Worm (Caenorhabditis elegans) whole organism, L1 larva: Measurements from ENCODE around the gene C45G9.12.

Source experiments
- aly-2 ChIP-seq: fragments of 150-350 bp; optimal IDR thresholded peaks from 2 replicates; lab custom pipeline; 2014; ENCODE audit warnings: missing biosample characterization, missing genetic modification characterization
- ceh-8 ChIP-seq: fragments of 200-800 bp; sonication (Bioruptor generic); optimal IDR thresholded peaks from 2 replicates; lab custom pipeline; 2018; ENCODE audit warnings: mild to moderate bottlenecking, missing genetic modification characterization, moderate library complexity, missing compliant biosample characterization
- dpl-1 ChIP-seq, 3 experiments: fragments of 150-350 bp in 2 of 3; sonication (generic microtip) in 1 of 3; optimal IDR thresholded peaks; 2 replicates each; lab custom pipeline; 2014 to 2017; ENCODE audit warnings: missing biosample characterization in 3 of 3, missing genetic modification characterization in 3 of 3, missing genetic modification reagents in 3 of 3
- efl-3 ChIP-seq: fragments of 200-800 bp; sonication (Bioruptor generic); optimal IDR thresholded peaks from 2 replicates; lab custom pipeline; 2018; ENCODE audit warnings: mild to moderate bottlenecking, missing genetic modification characterization, missing compliant biosample characterization
- fkh-10 ChIP-seq: sonication (generic microtip); optimal IDR thresholded peaks from 2 replicates; lab custom pipeline; 2017; ENCODE audit warnings: missing biosample characterization, missing genetic modification reagents, missing genetic modification characterization
- fkh-8 ChIP-seq: sonication (generic microtip); optimal IDR thresholded peaks from 2 replicates; lab custom pipeline; 2016; ENCODE audit warnings: mild to moderate bottlenecking, missing genetic modification characterization, missing compliant biosample characterization
- isw-1 ChIP-seq: fragments of 200-800 bp; sonication (Bioruptor generic); IDR thresholded peaks from 2 replicates; pipeline ENCODE4 v1.3.6; 2022; ENCODE audit warnings: missing genetic modification characterization, missing compliant biosample characterization
- lin-13 ChIP-seq: fragments of 150-350 bp; optimal IDR thresholded peaks from 2 replicates; lab custom pipeline; 2014; ENCODE audit warnings: missing biosample characterization, missing genetic modification reagents, missing genetic modification characterization
- lin-14 ChIP-seq: fragments of 200-800 bp; sonication (Bioruptor generic); optimal IDR thresholded peaks from 2 replicates; lab custom pipeline; 2018; ENCODE audit warnings: mild to moderate bottlenecking, missing genetic modification characterization, moderate library complexity, missing compliant biosample characterization
- mab-9 ChIP-seq: fragments of 200-800 bp; sonication (Bioruptor generic); IDR thresholded peaks from 2 replicates; pipeline ENCODE4 v1.3.6; 2022; ENCODE audit warnings: missing genetic modification reagents, missing genetic modification characterization, missing compliant biosample characterization
- mef-2 ChIP-seq: fragments of 150-350 bp; optimal IDR thresholded peaks from 2 replicates; lab custom pipeline; 2014; ENCODE audit warnings: missing biosample characterization, missing genetic modification characterization
- mep-1 ChIP-seq: fragments of 150-350 bp; optimal IDR thresholded peaks from 2 replicates; lab custom pipeline; 2014; ENCODE audit warnings: missing biosample characterization, missing genetic modification characterization
- nhr-11 ChIP-seq: fragments of 150-350 bp; optimal IDR thresholded peaks from 2 replicates; lab custom pipeline; 2014; ENCODE audit warnings: missing biosample characterization, missing genetic modification characterization
- nhr-47 ChIP-seq: sonication (generic microtip); optimal IDR thresholded peaks from 2 replicates; lab custom pipeline; 2016; ENCODE audit warnings: mild to moderate bottlenecking, missing genetic modification characterization, moderate library complexity, missing compliant biosample characterization
- nhr-71 ChIP-seq: sonication (generic microtip); optimal IDR thresholded peaks from 2 replicates; lab custom pipeline; 2016; ENCODE audit warnings: mild to moderate bottlenecking, missing genetic modification characterization, moderate library complexity, missing compliant biosample characterization
- nhr-76 ChIP-seq: sonication (generic microtip); optimal IDR thresholded peaks from 2 replicates; lab custom pipeline; 2017; ENCODE audit warnings: missing biosample characterization, missing genetic modification characterization
- nhr-84 ChIP-seq: sonication (generic microtip); optimal IDR thresholded peaks from 2 replicates; lab custom pipeline; 2017; ENCODE audit warnings: missing biosample characterization, missing genetic modification characterization
- nhr-90 ChIP-seq: sonication (generic microtip); optimal IDR thresholded peaks from 2 replicates; lab custom pipeline; 2016; ENCODE audit warnings: mild to moderate bottlenecking, missing genetic modification characterization, missing compliant biosample characterization; ENCODE audit not compliant: poor library complexity
- pag-3 ChIP-seq: sonication (generic microtip); optimal IDR thresholded peaks from 2 replicates; lab custom pipeline; 2017; ENCODE audit warnings: missing genetic modification characterization, mild to moderate bottlenecking, missing compliant biosample characterization, antibody characterized with exemption, borderline replicate concordance; ENCODE audit not compliant: insufficient read depth
- skn-1 ChIP-seq: fragments of 150-350 bp; optimal IDR thresholded peaks from 2 replicates; lab custom pipeline; 2014; ENCODE audit warnings: missing biosample characterization, missing genetic modification characterization
- sox-4 ChIP-seq: sonication (generic microtip); optimal IDR thresholded peaks from 2 replicates; lab custom pipeline; 2016; ENCODE audit warnings: missing genetic modification characterization, missing compliant biosample characterization
- sptf-1 ChIP-seq: fragments of 150-350 bp; optimal IDR thresholded peaks from 2 replicates; lab custom pipeline; 2014; ENCODE audit warnings: missing biosample characterization, missing genetic modification characterization
- xbp-1 ChIP-seq: sonication (generic microtip); optimal IDR thresholded peaks from 2 replicates; lab custom pipeline; 2016; ENCODE audit warnings: missing genetic modification characterization, missing compliant biosample characterization
- zip-4 ChIP-seq: fragments of 200-800 bp; sonication (Bioruptor generic); optimal IDR thresholded peaks from 2 replicates; lab custom pipeline; 2018; ENCODE audit warnings: mild to moderate bottlenecking, missing genetic modification characterization, moderate library complexity, missing compliant biosample characterization
- ztf-4 ChIP-seq: fragments of 150-350 bp; optimal IDR thresholded peaks from 2 replicates; lab custom pipeline; 2014; ENCODE audit warnings: missing biosample characterization, missing genetic modification characterization

Gene C45G9.12

DNA sequence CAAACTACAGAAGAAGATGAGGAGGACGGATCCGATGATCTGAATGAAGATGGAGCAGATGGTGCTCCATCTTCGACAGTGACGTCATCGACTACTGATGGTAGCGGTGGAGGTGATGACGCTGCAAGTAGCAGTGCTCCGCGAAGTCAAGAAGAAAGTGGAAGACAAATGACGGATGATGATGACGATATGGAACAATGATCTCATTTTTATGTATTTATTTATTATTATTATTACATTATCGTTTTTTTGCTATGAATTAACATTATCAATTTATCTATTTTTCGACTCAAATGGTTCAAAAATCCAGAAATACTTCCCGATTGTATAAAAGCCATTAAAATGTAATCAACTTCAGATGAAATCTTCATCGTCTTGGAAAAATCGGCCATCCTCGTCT is 49.7 kb downstream of the C45G9.12 start, which contains the start of gene R144.3:
Gene R144.3 (plus strand): TSS at position 301 of the 400 bp plus-strand sequence.
- no peak for TF ChIP-seq fkh-10
- TF ChIP-seq xbp-1 (tag; lab: Kevin White, UChicago) = no peak
- no peak for TF ChIP-seq dpl-1 (GFP tag; optimal IDR thresholded peaks at IDR 0.05; lab: Kevin White, UChicago)
- no peak for TF ChIP-seq sptf-1 (tag; lab: Kevin White, UChicago)
- no peak for TF ChIP-seq nhr-71 (tag; lab: Kevin White, UChicago)
- no peak for TF ChIP-seq nhr-90 (tag; lab: Kevin White, UChicago)
- TF ChIP-seq sox-4 (tag; lab: Kevin White, UChicago) = no peak
- TF ChIP-seq nhr-84 (tag; lab: Kevin White, UChicago) = no peak
- no peak for TF ChIP-seq nhr-47
- TF ChIP-seq mep-1 (tag; lab: Kevin White, UChicago) = no peak
- no peak for TF ChIP-seq pag-3 (tag; lab: Kevin White, UChicago)
- TF ChIP-seq lin-13 (GFP tag; lab: Kevin White, UChicago) = no peak
- no peak for TF ChIP-seq efl-3 (GFP tag; lab: Kevin White, UChicago)
- TF ChIP-seq aly-2 (tag; lab: Kevin White, UChicago) = no peak
- no peak for TF ChIP-seq skn-1
- TF ChIP-seq ceh-8 (GFP tag; lab: Kevin White, UChicago) = no peak
- no peak for TF ChIP-seq ztf-4 (tag; lab: Kevin White, UChicago)
- no peak for TF ChIP-seq zip-4 (GFP tag; lab: Kevin White, UChicago)
- no peak for TF ChIP-seq mab-9 (GFP tag; lab: Robert Waterston, UW)

DNA sequence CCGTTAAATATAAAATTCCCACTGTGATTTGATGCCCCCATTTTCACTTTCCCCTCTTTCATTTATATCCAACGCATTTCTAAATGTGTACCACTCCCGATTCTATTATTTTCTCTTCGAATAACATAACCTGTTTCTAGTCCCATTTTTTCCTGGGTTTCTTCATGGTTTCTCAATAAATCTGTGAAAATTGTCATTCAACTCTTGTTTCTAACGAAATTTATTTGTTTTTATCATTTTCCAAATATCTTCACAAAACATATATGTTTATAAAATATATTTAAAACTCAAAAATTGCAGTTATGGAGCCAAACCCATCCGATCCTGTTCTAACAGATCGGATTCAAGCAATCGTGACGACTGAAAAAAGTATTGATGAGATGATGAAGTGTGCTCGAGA is 50.5 kb downstream of the C45G9.12 start, which contains the start of gene mdt-11:
Gene mdt-11 (plus strand): TSS at position 301 of the 400 bp plus-strand sequence.
- TF ChIP-seq lin-13 (GFP tag; lab: Kevin White, UChicago) (no peak), lin-14 (GFP tag; lab: Kevin White, UChicago) (no peak), nhr-11 (tag; lab: Kevin White, UChicago) (no peak), nhr-84 (tag; lab: Kevin White, UChicago) (no peak), isw-1 (no peak), fkh-8 (no peak), nhr-76 (tag; lab: Kevin White, UChicago) (no peak), mef-2 (tag; lab: Kevin White, UChicago) (no peak)
- TF ChIP-seq, all 84 proteins: peak for 0
